Worm (Caenorhabditis elegans) whole organism, L1 larva: ENCODE data around the gene sre-24.

ENCODE experiments used
- aly-2 ChIP-seq: fragments of 150-350 bp; optimal IDR thresholded peaks from 2 replicates; lab custom pipeline; 2014; ENCODE audit warnings: missing biosample characterization, missing genetic modification characterization
- fkh-10 ChIP-seq: sonication (generic microtip); optimal IDR thresholded peaks from 2 replicates; lab custom pipeline; 2017; ENCODE audit warnings: missing biosample characterization, missing genetic modification reagents, missing genetic modification characterization
- nhr-28 ChIP-seq: fragments of 150-350 bp; optimal IDR thresholded peaks from 2 replicates; lab custom pipeline; 2014; ENCODE audit warnings: missing biosample characterization, missing genetic modification characterization
- nhr-76 ChIP-seq: sonication (generic microtip); optimal IDR thresholded peaks from 2 replicates; lab custom pipeline; 2017; ENCODE audit warnings: missing biosample characterization, missing genetic modification characterization
- pqm-1 ChIP-seq: sonication (generic microtip); optimal IDR thresholded peaks from 3 replicates; lab custom pipeline; 2017; ENCODE audit warnings: missing biosample characterization, missing genetic modification characterization
- snpc-4 ChIP-seq: fragments of 150-350 bp; optimal IDR thresholded peaks from 2 replicates; lab custom pipeline; 2014; ENCODE audit warnings: missing biosample characterization, missing genetic modification characterization

DNA sequence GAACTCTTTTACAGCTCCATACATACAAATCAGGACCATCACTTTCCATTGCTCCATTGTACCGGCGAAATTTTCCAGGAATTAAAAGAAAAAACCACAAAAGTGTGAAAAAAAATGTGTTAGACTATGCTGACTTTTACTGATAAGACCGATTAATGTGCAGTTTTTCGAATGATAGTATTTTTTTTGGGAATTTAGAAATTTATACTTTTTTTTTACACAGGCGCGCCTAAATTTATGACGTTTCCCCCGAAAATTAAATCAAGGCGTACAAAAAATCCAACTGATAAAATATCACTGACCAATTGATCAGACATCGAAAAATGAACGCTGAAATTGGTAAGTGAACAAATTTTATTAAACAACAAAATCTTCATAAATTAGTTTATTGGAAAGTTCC, 9.1 kb upstream of the sre-24 start, which contains the start of gene folt-2:
- no peak for TF ChIP-seq pqm-1
- no peak for TF ChIP-seq fkh-10
- TF ChIP-seq snpc-4 (tag; lab: Kevin White, UChicago) = no peak
- no peak for TF ChIP-seq aly-2 (tag; lab: Kevin White, UChicago)
- TF ChIP-seq nhr-28 (tag; lab: Kevin White, UChicago) = no peak
- no peak for TF ChIP-seq nhr-76
